Worm (Caenorhabditis elegans) whole organism, dauer: Measurements from ENCODE around the gene F15G9.1.

Experiments
- unc-62 ChIP-seq: sonication (generic microtip); optimal IDR thresholded peaks from 2 replicates; lab custom pipeline; 2017; ENCODE audit warnings: missing biosample characterization, missing genetic modification reagents, missing genetic modification characterization

Gene F15G9.1

ce11 chrX:9706084-9706483, at the start of gene F15G9.1:
TSS of gene F15G9.1 (plus strand) at chrX:9706384.
- TF ChIP-seq unc-62 (GFP tag; lab: Kevin White, UChicago), result no peak

ce11 chrX:9656772-9657171, 49.4 kb upstream of the F15G9.1 start:
- no peak for TF ChIP-seq unc-62 (GFP tag; lab: Kevin White, UChicago)

- TF ChIP-seq unc-62 (GFP tag; lab: Kevin White, UChicago), result no peak
Measured at ce11 chrX:9665944-9666343, 40.2 kb upstream of the F15G9.1 start.

ce11 chrX:9667391-9667790, 38.8 kb upstream of the F15G9.1 start:
- TF ChIP-seq unc-62 (GFP tag; lab: Kevin White, UChicago), result no peak

ce11 chrX:9668554-9668953, 37.6 kb upstream of the F15G9.1 start, which contains the start of gene T14B1.1:
TSS of gene T14B1.1 (minus strand) at chrX:9668723.
- TF ChIP-seq unc-62 (GFP tag; lab: Kevin White, UChicago), result no peak

ce11 chrX:9673228-9673627, 33.0 kb upstream of the F15G9.1 start:
- TF ChIP-seq unc-62 (GFP tag; lab: Kevin White, UChicago), result no peak

- no peak for TF ChIP-seq unc-62 (GFP tag; lab: Kevin White, UChicago)
Measured at ce11 chrX:9674799-9675198, 31.4 kb upstream of the F15G9.1 start, which contains the start of gene C43C3.4. TSS of gene C43C3.4 (minus strand) at chrX:9674899.

- TF ChIP-seq unc-62 (GFP tag; lab: Kevin White, UChicago), result no peak
Measured at ce11 chrX:9676009-9676408, 30.2 kb upstream of the F15G9.1 start.

ce11 chrX:9676788-9677454, 29.3 kb upstream of the F15G9.1 start:
- no peak for TF ChIP-seq unc-62 (GFP tag; lab: Kevin White, UChicago)

- TF ChIP-seq unc-62 (GFP tag; lab: Kevin White, UChicago), result no peak
Measured at ce11 chrX:9677927-9678326, 28.3 kb upstream of the F15G9.1 start.

ce11 chrX:9679427-9679826, 26.8 kb upstream of the F15G9.1 start:
- no peak for TF ChIP-seq unc-62 (GFP tag; lab: Kevin White, UChicago)

- TF ChIP-seq unc-62 (GFP tag; lab: Kevin White, UChicago), result no peak
Measured at ce11 chrX:9680119-9680682, 26.0 kb upstream of the F15G9.1 start, which contains the start of gene ifp-1. TSS of gene ifp-1 (minus strand) at chrX:9680169.

- TF ChIP-seq unc-62 (GFP tag; lab: Kevin White, UChicago), result no peak
Measured at ce11 chrX:9687264-9687663, 18.9 kb upstream of the F15G9.1 start.

- no peak for TF ChIP-seq unc-62 (GFP tag; lab: Kevin White, UChicago)
Measured at ce11 chrX:9690445-9690844, 15.7 kb upstream of the F15G9.1 start, which contains the start of gene npr-18. TSS of gene npr-18 (plus strand) at chrX:9690745.

ce11 chrX:9697655-9698054, 8.5 kb upstream of the F15G9.1 start:
- no peak for TF ChIP-seq unc-62 (GFP tag; lab: Kevin White, UChicago)

ce11 chrX:9698359-9698758, 7.8 kb upstream of the F15G9.1 start, which contains the start of gene dyf-7:
TSS of gene dyf-7 (plus strand) at chrX:9698659.
- no peak for TF ChIP-seq unc-62 (GFP tag; lab: Kevin White, UChicago)

- TF ChIP-seq unc-62 (GFP tag; lab: Kevin White, UChicago), result no peak
Measured at ce11 chrX:9702790-9703189, 3.4 kb upstream of the F15G9.1 start.
